Worm (Caenorhabditis elegans): Measurements from ENCODE around the gene ZK262.4.

Gene ZK262.4

ce11 chrV:18394203-18394602 lies 30.2 kb downstream of the ZK262.4 start, which contains the start of gene Y51A2B.6:
TSS of gene Y51A2B.6 (minus strand) at chrV:18394303.
- no peak for TF ChIP-seq nhr-19 (GFP tag; conservative IDR thresholded peaks at IDR 0.05)

ce11 chrV:18389046-18389445 lies 35.3 kb downstream of the ZK262.4 start, which contains the start of the genes Y51A2B.4 and Y51A2B.5:
TSS of gene Y51A2B.4 (minus strand) at chrV:18389146.
TSS of gene Y51A2B.5 (plus strand) at chrV:18389277.
- TF ChIP-seq fkh-8 (tag; optimal IDR thresholded peaks at IDR 0.05) (no peak), unc-86 (tag; optimal IDR thresholded peaks at IDR 0.05) (no peak), ets-5 (GFP tag; IDR thresholded peaks at IDR 0.05) (no peak), lin-39 (tag; optimal IDR thresholded peaks at IDR 0.05) (no peak), ztf-4 (tag; optimal IDR thresholded peaks at IDR 0.05) (no peak), fkh-4 (tag; optimal IDR thresholded peaks at IDR 0.05; ENCODE audit: borderline replicate concordance) (no peak), sptf-1 (tag; optimal IDR thresholded peaks at IDR 0.05) (no peak)

- TF ChIP-seq nhr-20 (tag; optimal IDR thresholded peaks at IDR 0.05) = no peak
- no peak for TF ChIP-seq nhr-12 (tag; optimal IDR thresholded peaks at IDR 0.05)
- no peak for TF ChIP-seq nhr-77 (tag; optimal IDR thresholded peaks at IDR 0.05)
- no peak for TF ChIP-seq ztf-11 (tag; optimal IDR thresholded peaks at IDR 0.05)
- TF ChIP-seq F16B12.6 (tag; optimal IDR thresholded peaks at IDR 0.05) = no peak
- TF ChIP-seq snu-23 (GFP tag; optimal IDR thresholded peaks at IDR 0.05) = no peak
- TF ChIP-seq fkh-10 (GFP tag; optimal IDR thresholded peaks at IDR 0.05) = no peak
- no peak for TF ChIP-seq tbx-2 (tag; optimal IDR thresholded peaks at IDR 0.05)
- no peak for TF ChIP-seq hlh-4 (tag; optimal IDR thresholded peaks at IDR 0.05)
- no peak for TF ChIP-seq hlh-17 (GFP tag; optimal IDR thresholded peaks at IDR 0.05; ENCODE audit: borderline replicate concordance)
- no peak for TF ChIP-seq Y116A8C.19 (tag; optimal IDR thresholded peaks at IDR 0.05; ENCODE audit: borderline replicate concordance)
- no peak for TF ChIP-seq mef-2 (tag; optimal IDR thresholded peaks at IDR 0.05)
- no peak for TF ChIP-seq nhr-11 (tag; optimal IDR thresholded peaks at IDR 0.05)
- no peak for TF ChIP-seq zip-4 (GFP tag; optimal IDR thresholded peaks at IDR 0.05)
- no peak for TF ChIP-seq lin-39 (tag; optimal IDR thresholded peaks at IDR 0.05)
- no peak for TF ChIP-seq lsy-2 (tag; optimal IDR thresholded peaks at IDR 0.05)
- no peak for TF ChIP-seq lir-3 (tag; optimal IDR thresholded peaks at IDR 0.05; ENCODE audit: poor library complexity)
- no peak for TF ChIP-seq hpl-2 (GFP tag; optimal IDR thresholded peaks at IDR 0.05)
- no peak for TF ChIP-seq ets-5 (GFP tag; IDR thresholded peaks at IDR 0.05)
- no peak for TF ChIP-seq lin-13 (GFP tag; optimal IDR thresholded peaks at IDR 0.05)
These were observed 41.8 kb downstream of the ZK262.4 start, which contains the start of gene nhr-288 for ce11 chrV:18382590-18382989. TSS of gene nhr-288 (minus strand) at chrV:18382690.

ce11 chrV:18378819-18379218 lies 45.6 kb downstream of the ZK262.4 start, which contains the start of gene Y51A2B.8:
TSS of gene Y51A2B.8 (plus strand) at chrV:18379119.
- TF ChIP-seq lir-3 (tag; optimal IDR thresholded peaks at IDR 0.05; ENCODE audit: poor library complexity) (no peak), nhr-71 (tag; optimal IDR thresholded peaks at IDR 0.05) (no peak), lin-35 (GFP tag; optimal IDR thresholded peaks at IDR 0.05) (no peak), efl-1 (optimal IDR thresholded peaks at IDR 0.05) (no peak), efl-1 (GFP tag; optimal IDR thresholded peaks at IDR 0.05 in 1 of 2) (no peak), sox-4 (tag; optimal IDR thresholded peaks at IDR 0.05) (no peak), C16A3.4 (tag; optimal IDR thresholded peaks at IDR 0.05) (no peak), mep-1 (tag; optimal IDR thresholded peaks at IDR 0.05) (no peak), vab-15 (tag; optimal IDR thresholded peaks at IDR 0.05) (no peak), F16B12.6 (tag; optimal IDR thresholded peaks at IDR 0.05) (no peak), jun-1 (tag; optimal IDR thresholded peaks at IDR 0.05) (no peak), sup-37 (GFP tag; optimal IDR thresholded peaks at IDR 0.05) (no peak), nhr-12 (tag; optimal IDR thresholded peaks at IDR 0.05) (no peak), nhr-85 (tag) (no peak), hlh-17 (GFP tag; optimal IDR thresholded peaks at IDR 0.05; ENCODE audit: borderline replicate concordance) (no peak), snpc-4 (tag; optimal IDR thresholded peaks at IDR 0.05) (no peak)
